Worm (Caenorhabditis elegans) whole organism, young adult: ENCODE results near the gene acp-5.
A peak's percentile ranks its signal among the peaks of the same experiment; 100 is the strongest.

ENCODE experiments used
- B0019.2 ChIP-seq: fragments of 200-800 bp; sonication (Bioruptor generic); conservative IDR thresholded peaks from 2 replicates; pipeline ENCODE4 v1.3.6; 2022; ENCODE audit warnings: missing genetic modification reagents, missing genetic modification characterization, missing compliant biosample characterization
- F23B12.7 ChIP-seq: sonication (generic microtip); optimal IDR thresholded peaks from 2 replicates; lab custom pipeline; 2017; ENCODE audit warnings: missing genetic modification characterization, mild to moderate bottlenecking, missing compliant biosample characterization, antibody characterized with exemption, moderate library complexity; ENCODE audit not compliant: insufficient read depth
- F39B2.1 ChIP-seq: fragments of 200-800 bp; sonication (Bioruptor generic); IDR thresholded peaks from 2 replicates; pipeline ENCODE4 v1.3.6; 2022; ENCODE audit warnings: missing genetic modification reagents, missing genetic modification characterization, missing compliant biosample characterization
- F49E8.2 ChIP-seq: sonication (generic microtip); optimal IDR thresholded peaks from 3 replicates; lab custom pipeline; 2017; ENCODE audit warnings: missing genetic modification characterization, mild to moderate bottlenecking, missing compliant biosample characterization, antibody characterized with exemption, moderate library complexity; ENCODE audit not compliant: insufficient read depth
- F57C9.4 ChIP-seq: sonication (generic microtip); optimal IDR thresholded peaks from 2 replicates; lab custom pipeline; 2017; ENCODE audit warnings: mild to moderate bottlenecking, missing genetic modification characterization, missing compliant biosample characterization
- Y79H2A.3 ChIP-seq: fragments of 200-800 bp; sonication (Bioruptor generic); conservative IDR thresholded peaks from 2 replicates; pipeline ENCODE4 v1.3.6; 2022; ENCODE audit warnings: missing genetic modification reagents, missing genetic modification characterization, missing compliant biosample characterization
- ZK185.1 ChIP-seq: sonication (generic microtip); optimal IDR thresholded peaks from 2 replicates; lab custom pipeline; 2016; ENCODE audit warnings: mild to moderate bottlenecking, missing genetic modification characterization, missing compliant biosample characterization; ENCODE audit not compliant: poor library complexity, severe bottlenecking
- aptf-2 ChIP-seq: fragments of 200-800 bp; sonication (Bioruptor generic); conservative IDR thresholded peaks from 2 replicates; pipeline ENCODE4 v1.3.6; 2022; ENCODE audit warnings: missing genetic modification reagents, missing genetic modification characterization, missing compliant biosample characterization
- athp-1 ChIP-seq: sonication (generic microtip); optimal IDR thresholded peaks from 2 replicates; lab custom pipeline; 2017; ENCODE audit warnings: mild to moderate bottlenecking, missing genetic modification characterization, missing compliant biosample characterization
- cebp-1 ChIP-seq, 2 experiments: fragments of 200-800 bp in 1 of 2; sonication (Bioruptor generic) in 1 of 2; sonication (generic microtip) in 1 of 2; IDR thresholded peaks in 1 of 2; optimal IDR thresholded peaks in 1 of 2; 2 replicates each; pipeline versions ENCODE4 v1.3.6 to Lab custom; 2017 to 2022; ENCODE audit warnings: missing compliant biosample characterization in 2 of 2, missing genetic modification characterization in 2 of 2, mild to moderate bottlenecking in 1 of 2, missing genetic modification reagents in 1 of 2, moderate library complexity in 1 of 2
- cebp-2 ChIP-seq: fragments of 200-800 bp; sonication (Bioruptor generic); IDR thresholded peaks from 2 replicates; pipeline ENCODE4 v1.3.6; 2022; ENCODE audit warnings: missing genetic modification characterization, missing compliant biosample characterization
- ceh-58 ChIP-seq: fragments of 200-800 bp; sonication (Bioruptor generic); IDR thresholded peaks from 2 replicates; pipeline ENCODE4 v1.3.6; 2022; ENCODE audit warnings: missing genetic modification characterization, missing compliant biosample characterization
- dox-1 ChIP-seq: fragments of 200-800 bp; sonication (Bioruptor generic); IDR thresholded peaks from 2 replicates; pipeline ENCODE4 v1.3.6; 2022; ENCODE audit warnings: missing genetic modification reagents, missing genetic modification characterization, missing compliant biosample characterization
- efl-1 ChIP-seq: fragments of 150-350 bp; optimal IDR thresholded peaks from 2 replicates; lab custom pipeline; 2014; ENCODE audit warnings: missing biosample characterization, missing genetic modification reagents, missing genetic modification characterization
- egrh-3 ChIP-seq: fragments of 200-800 bp; sonication (Bioruptor generic); IDR thresholded peaks from 2 replicates; pipeline ENCODE4 v1.3.6; 2022; ENCODE audit warnings: missing genetic modification reagents, missing genetic modification characterization, missing compliant biosample characterization
- ekl-4 ChIP-seq: fragments of 200-800 bp; sonication (Bioruptor generic); IDR thresholded peaks from 2 replicates; pipeline ENCODE4 v1.3.6; 2022; ENCODE audit warnings: missing genetic modification reagents, missing genetic modification characterization, missing compliant biosample characterization
- ets-4 ChIP-seq: fragments of 200-800 bp; sonication (Bioruptor generic); optimal IDR thresholded peaks from 2 replicates; lab custom pipeline; 2018; ENCODE audit warnings: mild to moderate bottlenecking, missing genetic modification characterization, missing compliant biosample characterization
- gei-17 ChIP-seq: fragments of 200-800 bp; sonication (Bioruptor generic); optimal IDR thresholded peaks from 2 replicates; lab custom pipeline; 2018; ENCODE audit warnings: mild to moderate bottlenecking, missing genetic modification characterization, missing compliant biosample characterization
- hlh-12 ChIP-seq: sonication (generic microtip); optimal IDR thresholded peaks from 2 replicates; lab custom pipeline; 2016; ENCODE audit warnings: missing genetic modification characterization, missing compliant biosample characterization
- hlh-26 ChIP-seq: fragments of 200-800 bp; sonication (Bioruptor generic); conservative IDR thresholded peaks from 2 replicates; pipeline ENCODE4 v1.3.6; 2022; ENCODE audit warnings: missing genetic modification reagents, missing genetic modification characterization, missing compliant biosample characterization
- hmg-20 ChIP-seq: fragments of 200-800 bp; sonication (Bioruptor generic); IDR thresholded peaks from 2 replicates; pipeline ENCODE4 v1.3.6; 2022; ENCODE audit warnings: missing genetic modification reagents, missing genetic modification characterization, missing compliant biosample characterization
- hrde-1 ChIP-seq: sonication (generic microtip); optimal IDR thresholded peaks from 2 replicates; lab custom pipeline; 2016; ENCODE audit warnings: missing genetic modification characterization, mild to moderate bottlenecking, missing compliant biosample characterization, moderate library complexity, missing genotype, missing genetic modification reagents, borderline replicate concordance
- hsf-1 ChIP-seq: fragments of 200-800 bp; sonication (Bioruptor generic); IDR thresholded peaks from 2 replicates; pipeline ENCODE4 v1.3.6; 2022; ENCODE audit warnings: missing genetic modification reagents, missing genetic modification characterization, missing compliant biosample characterization
- lin-54 ChIP-seq: fragments of 200-800 bp; sonication (Bioruptor generic); optimal IDR thresholded peaks from 2 replicates; lab custom pipeline; 2018; ENCODE audit warnings: mild to moderate bottlenecking, missing genetic modification characterization, missing compliant biosample characterization
- lir-1 ChIP-seq: fragments of 200-800 bp; sonication (Bioruptor generic); conservative IDR thresholded peaks from 2 replicates; pipeline ENCODE4 v1.3.6; 2022; ENCODE audit warnings: missing genetic modification reagents, missing genetic modification characterization, missing compliant biosample characterization
- mcd-1 ChIP-seq: fragments of 200-800 bp; sonication (Bioruptor generic); IDR thresholded peaks from 2 replicates; pipeline ENCODE4 v1.3.6; 2022; ENCODE audit warnings: missing genetic modification reagents, missing genetic modification characterization, missing compliant biosample characterization
- mel-28 ChIP-seq: sonication (generic microtip); optimal IDR thresholded peaks from 2 replicates; lab custom pipeline; 2016; ENCODE audit warnings: borderline replicate concordance, mild to moderate bottlenecking, missing genetic modification characterization, missing compliant biosample characterization
- mes-4 ChIP-seq: sonication (generic microtip); optimal IDR thresholded peaks from 2 replicates; lab custom pipeline; 2016; ENCODE audit warnings: missing genotype, missing genetic modification characterization, missing compliant biosample characterization
- mxl-1 ChIP-seq: sonication (generic microtip); optimal IDR thresholded peaks from 2 replicates; lab custom pipeline; 2016; ENCODE audit warnings: missing genetic modification characterization, missing compliant biosample characterization
- nhr-120 ChIP-seq: fragments of 200-800 bp; sonication (Bioruptor generic); IDR thresholded peaks from 2 replicates; pipeline ENCODE4 v1.3.6; 2022; ENCODE audit warnings: missing genetic modification characterization, missing compliant biosample characterization
- rcor-1 ChIP-seq: fragments of 200-800 bp; sonication (Bioruptor generic); IDR thresholded peaks from 2 replicates; pipeline ENCODE4 v1.3.6; 2022; ENCODE audit warnings: missing genetic modification reagents, missing genetic modification characterization, missing compliant biosample characterization
- rpc-1 ChIP-seq, 2 experiments: fragments of 150-350 bp in 1 of 2; sonication (generic microtip) in 1 of 2; optimal IDR thresholded peaks; 2 replicates each; lab custom pipeline; 2014 to 2018; ENCODE audit warnings: missing biosample characterization in 1 of 2, missing genetic modification characterization in 1 of 2, missing genetic modification reagents in 1 of 2, missing genotype in 1 of 2
- sdz-38 ChIP-seq: sonication (generic microtip); optimal IDR thresholded peaks from 2 replicates; lab custom pipeline; 2016; ENCODE audit warnings: missing genotype, missing genetic modification characterization, missing compliant biosample characterization
- sptf-2 ChIP-seq: fragments of 200-800 bp; sonication (Bioruptor generic); optimal IDR thresholded peaks from 2 replicates; lab custom pipeline; 2018; ENCODE audit warnings: mild to moderate bottlenecking, missing genetic modification characterization, missing compliant biosample characterization
- tbx-9 ChIP-seq: sonication (generic microtip); optimal IDR thresholded peaks from 2 replicates; lab custom pipeline; 2016; ENCODE audit warnings: borderline replicate concordance, missing genetic modification characterization, inconsistent platforms, missing compliant biosample characterization
- zfh-2 ChIP-seq: fragments of 200-800 bp; sonication (Bioruptor generic); conservative IDR thresholded peaks from 2 replicates; pipeline ENCODE4 v1.3.6; 2022; ENCODE audit warnings: missing genetic modification reagents, missing genetic modification characterization, missing compliant biosample characterization
- ztf-25 ChIP-seq: fragments of 200-800 bp; sonication (Bioruptor generic); IDR thresholded peaks from 2 replicates; pipeline ENCODE4 v1.3.6; 2022; ENCODE audit warnings: missing genetic modification reagents, missing genetic modification characterization, missing compliant biosample characterization

The acp-5 gene

DNA sequence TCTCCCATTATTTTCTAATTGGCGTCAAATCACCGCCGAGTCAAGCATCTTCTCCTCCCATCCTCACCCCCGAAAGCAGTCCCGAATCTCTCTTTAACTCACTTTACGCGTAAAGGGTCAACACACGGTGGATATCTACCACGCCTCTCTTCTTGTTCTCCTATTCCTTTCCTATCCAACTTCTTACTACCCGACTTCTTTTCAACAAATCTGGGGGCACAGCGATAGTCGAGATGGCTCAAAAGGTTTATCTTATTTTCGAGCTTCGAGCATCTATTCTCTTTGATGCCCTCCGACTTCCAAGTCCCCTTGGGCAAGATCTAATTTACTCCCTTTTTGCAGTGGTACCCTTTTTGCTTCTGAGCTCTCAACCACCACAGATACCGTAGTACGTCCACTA is 29.9 kb downstream of the acp-5 start:
- TF ChIP-seq F49E8.2, result no peak
- TF ChIP-seq tbx-9 (tag; lab: Kevin White, UChicago), result no peak
- no peak for TF ChIP-seq sdz-38
- TF ChIP-seq rpc-1 (optimal IDR thresholded peaks at IDR 0.05; lab: Kevin White, UChicago), result no peak
- TF ChIP-seq rpc-1 (tag; optimal IDR thresholded peaks at IDR 0.05; lab: Kevin White, UChicago), result no peak
- TF ChIP-seq nhr-120 (GFP tag; lab: Robert Waterston, UW), result no peak
- no peak for TF ChIP-seq athp-1
- no peak for TF ChIP-seq hlh-12 (tag; lab: Kevin White, UChicago)
- no peak for TF ChIP-seq sptf-2
- no peak for TF ChIP-seq mel-28 (tag; lab: Kevin White, UChicago)
- TF ChIP-seq ceh-58 (GFP tag; lab: Robert Waterston, UW), result no peak
- no peak for TF ChIP-seq efl-1 (GFP tag; lab: Kevin White, UChicago)
- TF ChIP-seq lin-54, result no peak
- no peak for TF ChIP-seq egrh-3 (GFP tag; lab: Robert Waterston, UW)
- no peak for TF ChIP-seq Y79H2A.3 (GFP tag; lab: Robert Waterston, UW)
- no peak for TF ChIP-seq ekl-4 (GFP tag; lab: Robert Waterston, UW)
- no peak for TF ChIP-seq hrde-1 (tag; lab: Kevin White, UChicago)
- no peak for TF ChIP-seq ets-4 (GFP tag; lab: Kevin White, UChicago)
- TF ChIP-seq ZK185.1, result no peak
- TF ChIP-seq cebp-1 (GFP tag; IDR thresholded peaks at IDR 0.05; lab: Robert Waterston, UW), result no peak
- TF ChIP-seq cebp-1 (tag; optimal IDR thresholded peaks at IDR 0.05; lab: Kevin White, UChicago), result no peak

DNA sequence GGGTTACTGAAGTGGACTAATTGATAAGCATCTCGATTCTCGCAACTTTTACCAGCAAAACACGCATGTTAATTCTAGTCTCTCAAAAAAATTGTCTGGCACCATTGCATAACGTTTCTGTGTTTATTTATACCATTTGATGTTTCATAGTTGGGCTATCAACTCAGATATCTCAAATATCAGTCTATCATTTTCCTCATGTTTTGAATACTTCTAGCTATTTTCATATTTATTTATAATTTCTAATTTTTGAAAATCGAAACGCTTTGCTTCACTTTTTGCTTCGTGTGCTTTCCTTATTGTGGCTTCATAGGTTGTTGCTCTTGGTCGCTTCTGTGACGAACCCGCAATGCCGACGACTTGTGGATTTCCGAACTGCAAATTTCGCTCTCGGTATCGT is 33.2 kb downstream of the acp-5 start, which contains the start of gene ctbp-1:
TSS of gene ctbp-1 (plus strand) at position 301 of the 400 bp plus-strand sequence.
- TF ChIP-seq mxl-1 (tag; lab: Kevin White, UChicago) (no peak), aptf-2 (no peak), F39B2.1 (GFP tag; lab: Robert Waterston, UW) (no peak)

DNA sequence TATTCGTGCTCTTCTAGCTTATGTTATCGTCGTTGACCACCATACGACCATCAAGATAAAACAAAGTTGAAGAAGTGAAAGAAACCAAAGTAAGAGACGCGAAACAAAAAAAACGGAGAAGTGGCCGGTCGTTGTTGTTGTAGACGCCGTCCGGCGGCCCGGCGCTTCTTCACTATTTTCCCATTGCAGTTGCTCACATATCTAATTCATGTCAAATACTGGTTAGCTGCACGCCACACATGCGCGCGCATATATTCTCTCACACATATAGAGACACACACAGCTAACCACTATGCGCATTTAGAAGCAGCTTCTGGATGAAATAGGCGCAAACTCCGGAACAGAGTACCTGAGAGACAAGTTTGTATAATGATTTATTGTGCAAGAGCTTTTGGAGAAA is 38.8 kb downstream of the acp-5 start:
- no peak for TF ChIP-seq dox-1 (GFP tag; lab: Robert Waterston, UW)

DNA sequence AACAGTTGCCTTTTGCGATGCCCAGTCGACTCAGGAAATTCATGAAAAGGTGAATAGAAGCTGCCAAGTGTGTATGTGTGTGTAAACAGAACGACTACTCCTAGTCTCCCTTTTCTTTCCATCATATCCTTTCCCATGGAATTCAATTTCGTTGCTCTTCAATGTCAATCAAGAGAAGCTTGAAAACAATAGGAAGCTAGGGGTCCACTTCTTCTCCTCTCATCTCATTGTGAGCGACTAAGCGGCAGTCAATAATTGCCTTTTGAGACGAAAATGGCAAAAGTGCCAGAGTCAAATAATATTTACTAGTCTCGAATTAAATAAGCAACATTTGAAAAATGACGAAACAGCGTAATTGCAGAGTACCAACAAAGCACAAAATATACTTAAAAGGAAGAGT is 40.4 kb downstream of the acp-5 start:
- no peak for TF ChIP-seq lir-1 (GFP tag; lab: Robert Waterston, UW)

DNA sequence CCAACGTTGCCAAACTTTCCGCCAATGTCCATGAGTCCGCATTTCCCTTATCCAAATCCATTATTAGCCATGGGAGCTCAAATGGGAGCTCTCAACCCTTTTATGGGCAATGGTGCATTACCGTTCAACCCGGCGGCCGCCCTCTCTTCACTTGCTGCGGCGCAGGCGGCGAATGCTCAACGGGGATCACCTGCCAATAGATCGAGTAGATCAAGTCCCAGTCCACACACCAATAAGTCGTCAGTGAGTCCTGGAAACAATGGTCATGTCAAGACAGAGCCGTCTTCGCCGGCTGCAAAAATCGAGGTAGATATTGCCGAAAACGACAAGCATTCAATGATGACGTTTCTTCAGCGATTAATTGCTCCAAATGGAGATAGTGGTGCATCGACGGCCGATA is 42.9 kb downstream of the acp-5 start:
- TF ChIP-seq gei-17 (GFP tag; lab: Kevin White, UChicago) (no peak), hmg-20 (no peak), hrde-1 (tag; lab: Kevin White, UChicago) (no peak), ztf-25 (GFP tag; lab: Robert Waterston, UW) (0 out of 2 replicates have a peak, but pooled peaks have one; percentile 10), cebp-2 (GFP tag; lab: Robert Waterston, UW) (0 out of 2 replicates have a peak, but pooled peaks have one; percentile 67), zfh-2 (GFP tag; lab: Robert Waterston, UW) (peak; percentile 56), mcd-1 (GFP tag; lab: Robert Waterston, UW) (no peak), lin-54 (no peak), mes-4 (no peak), F57C9.4 (no peak), tbx-9 (tag; lab: Kevin White, UChicago) (no peak), ceh-58 (GFP tag; lab: Robert Waterston, UW) (no peak), rcor-1 (GFP tag; lab: Robert Waterston, UW) (no peak), B0019.2 (GFP tag; lab: Robert Waterston, UW) (no peak), hsf-1 (GFP tag; lab: Robert Waterston, UW) (no peak), aptf-2 (no peak), hlh-26 (GFP tag; lab: Robert Waterston, UW) (no peak), F23B12.7 (no peak), F49E8.2 (no peak)
